Worm (Caenorhabditis elegans) whole organism, L4/young adult: ENCODE measurements around the gene Y110A2AL.1.
"Not testable (repeated sequence)": the region's sequence is repeated elsewhere in the genome, so short reads cannot be mapped to it uniquely, and the experiment has no call there.

ENCODE experiments used
- W03F9.2 ChIP-seq: fragments of 150-350 bp; optimal IDR thresholded peaks from 2 replicates; lab custom pipeline; 2014; ENCODE audit warnings: missing biosample characterization, missing genetic modification characterization
- dao-5 ChIP-seq: sonication (generic microtip); optimal IDR thresholded peaks from 2 replicates; lab custom pipeline; 2016; ENCODE audit warnings: missing genotype, missing genetic modification characterization, moderate library complexity, missing compliant biosample characterization
- him-1 ChIP-seq: sonication (generic microtip); optimal IDR thresholded peaks from 2 replicates; lab custom pipeline; 2016; ENCODE audit warnings: missing genotype, missing genetic modification reagents, missing genetic modification characterization, missing compliant biosample characterization

Y110A2AL.1 gene

ce11 chrII:2874801-2875200 lies at the start of gene Y110A2AL.1:
Gene Y110A2AL.1 (plus strand): TSS chrII:2875101.
- TF ChIP-seq him-1 (tag; lab: Kevin White, UChicago) (no peak), dao-5 (tag; lab: Kevin White, UChicago) (no peak), W03F9.2 (tag; lab: Kevin White, UChicago) (no peak)

ce11 chrII:2826073-2826472 lies 48.8 kb upstream of the Y110A2AL.1 start, which contains the start of gene K12H6.5:
Gene K12H6.5 (minus strand): TSS chrII:2826173.
- TF ChIP-seq W03F9.2 (tag; lab: Kevin White, UChicago) (no peak), him-1 (tag; lab: Kevin White, UChicago) (no peak)

- TF ChIP-seq dao-5 (tag; lab: Kevin White, UChicago) (no peak), him-1 (tag; lab: Kevin White, UChicago) (no peak), W03F9.2 (tag; lab: Kevin White, UChicago) (no peak)
These were observed 47.0 kb upstream of the Y110A2AL.1 start, which contains the start of gene K12H6.8 for ce11 chrII:2827859-2828403. Gene K12H6.8 (plus strand): TSS chrII:2827896.

- TF ChIP-seq him-1 (tag; lab: Kevin White, UChicago) (no peak), dao-5 (tag; lab: Kevin White, UChicago) (no peak), W03F9.2 (tag; lab: Kevin White, UChicago) (no peak)
These were observed 45.4 kb upstream of the Y110A2AL.1 start for ce11 chrII:2829482-2829881.

- TF ChIP-seq dao-5 (tag; lab: Kevin White, UChicago) (no peak), W03F9.2 (tag; lab: Kevin White, UChicago) (no peak)
These were observed 44.8 kb upstream of the Y110A2AL.1 start for ce11 chrII:2830144-2830543.

- TF ChIP-seq him-1 (tag; lab: Kevin White, UChicago) (no peak), W03F9.2 (tag; lab: Kevin White, UChicago) (no peak), dao-5 (tag; lab: Kevin White, UChicago) (no peak)
These were observed 43.7 kb upstream of the Y110A2AL.1 start, which contains the start of gene K12H6.6 for ce11 chrII:2831173-2831572. Gene K12H6.6 (minus strand): TSS chrII:2831233.

ce11 chrII:2832098-2832497 lies 42.8 kb upstream of the Y110A2AL.1 start:
- TF ChIP-seq dao-5 (tag; lab: Kevin White, UChicago): no peak
- no peak for TF ChIP-seq him-1 (tag; lab: Kevin White, UChicago)
- no peak for TF ChIP-seq W03F9.2 (tag; lab: Kevin White, UChicago)

- no peak for TF ChIP-seq dao-5 (tag; lab: Kevin White, UChicago)
- no peak for TF ChIP-seq him-1 (tag; lab: Kevin White, UChicago)
- TF ChIP-seq W03F9.2 (tag; lab: Kevin White, UChicago): no peak
These were observed 42.4 kb upstream of the Y110A2AL.1 start for ce11 chrII:2832539-2832938.

- TF ChIP-seq W03F9.2 (tag; lab: Kevin White, UChicago): no peak
These were observed 40.8 kb upstream of the Y110A2AL.1 start for ce11 chrII:2834105-2834504.

- TF ChIP-seq dao-5 (tag; lab: Kevin White, UChicago) (no peak), him-1 (tag; lab: Kevin White, UChicago) (no peak), W03F9.2 (tag; lab: Kevin White, UChicago) (no peak)
These were observed 38.0 kb upstream of the Y110A2AL.1 start, which contains the start of gene K12H6.7 for ce11 chrII:2836853-2837252. Gene K12H6.7 (minus strand): TSS chrII:2836953.

ce11 chrII:2839004-2839403 lies 35.9 kb upstream of the Y110A2AL.1 start, which contains the start of gene Y110A2AL.4:
Gene Y110A2AL.4 (plus strand): TSS chrII:2839304.
- TF ChIP-seq him-1, W03F9.2, dao-5 (tag; lab: Kevin White, UChicago): not testable (repeated sequence)

ce11 chrII:2841529-2841928 lies 33.4 kb upstream of the Y110A2AL.1 start, which contains the start of gene Y110A2AL.6:
Gene Y110A2AL.6 (minus strand): TSS chrII:2841629.
- no peak for TF ChIP-seq him-1 (tag; lab: Kevin White, UChicago)
- TF ChIP-seq dao-5 (tag; lab: Kevin White, UChicago): no peak
- no peak for TF ChIP-seq W03F9.2 (tag; lab: Kevin White, UChicago)

- TF ChIP-seq dao-5 (tag; lab: Kevin White, UChicago) (no peak), him-1 (tag; lab: Kevin White, UChicago) (no peak), W03F9.2 (tag; lab: Kevin White, UChicago) (no peak)
These were observed 31.8 kb upstream of the Y110A2AL.1 start, which contains the start of gene Y110A2AL.7 for ce11 chrII:2843088-2843487. Gene Y110A2AL.7 (minus strand): TSS chrII:2843188.

- TF ChIP-seq him-1 (tag; lab: Kevin White, UChicago): no peak
- no peak for TF ChIP-seq dao-5 (tag; lab: Kevin White, UChicago)
- no peak for TF ChIP-seq W03F9.2 (tag; lab: Kevin White, UChicago)
These were observed 29.2 kb upstream of the Y110A2AL.1 start for ce11 chrII:2845674-2846073.
